Fruit fly (Drosophila melanogaster): Measurements from ENCODE around the gene Hus1-like.

Hus1-like gene

dm6 chr3R:4775371-4775770 lies 36.5 kb downstream of the Hus1-like start (continued):
- 0 out of 2 replicates have a peak, but pooled peaks have one; percentile 25 for TF ChIP-seq amos (GFP tag; IDR thresholded peaks at IDR 0.05; ENCODE audit: partially characterized antibody)
- TF ChIP-seq CG7786 (GFP tag; optimal IDR thresholded peaks at IDR 0.05): peak; percentile 24
- TF ChIP-seq lola (GFP tag; optimal IDR thresholded peaks at IDR 0.05): no peak
- TF ChIP-seq CG10979 (tag; optimal IDR thresholded peaks at IDR 0.05): peak; percentile 33
- TF ChIP-seq slou (GFP tag; optimal IDR thresholded peaks at IDR 0.05): no peak
- no peak for TF ChIP-seq twi (tag; optimal IDR thresholded peaks at IDR 0.05)
- peak; percentile 19 for TF ChIP-seq CG15514 (GFP tag; optimal IDR thresholded peaks at IDR 0.05)
- peak; percentile 16 for TF ChIP-seq CG10209 (GFP tag; optimal IDR thresholded peaks at IDR 0.05)
- no peak for TF ChIP-seq Oaz (GFP tag; IDR thresholded peaks at IDR 0.05)
- no peak for TF ChIP-seq sima (GFP tag; optimal IDR thresholded peaks at IDR 0.05)
- no peak for TF ChIP-seq CG4820 (GFP tag; optimal IDR thresholded peaks at IDR 0.05)

dm6 chr3R:4774953-4775352 lies 36.9 kb downstream of the Hus1-like start, which contains the start of gene CG44088:
TSS of gene CG44088 (minus strand) at chr3R:4775053.
- TF ChIP-seq CG32767 (GFP tag; IDR thresholded peaks at IDR 0.05) (no peak), Hr78 (GFP tag; optimal IDR thresholded peaks at IDR 0.05) (no peak), HmgD (GFP tag; optimal IDR thresholded peaks at IDR 0.05) (no peak), ems (GFP tag; optimal IDR thresholded peaks at IDR 0.05) (no peak), CG2129 (GFP tag; IDR thresholded peaks at IDR 0.05; ENCODE audit: partially characterized antibody) (no peak), CG15696 (tag; optimal IDR thresholded peaks at IDR 0.05) (no peak), tin (GFP tag; optimal IDR thresholded peaks at IDR 0.05) (no peak), E2f2 (GFP tag; IDR thresholded peaks at IDR 0.05) (no peak), CG14965 (GFP tag; optimal IDR thresholded peaks at IDR 0.05; ENCODE audit: borderline replicate concordance) (no peak), repo (GFP tag; optimal IDR thresholded peaks at IDR 0.05) (no peak), Dip3 (GFP tag; optimal IDR thresholded peaks at IDR 0.05) (no peak), Eip74EF (GFP tag; optimal IDR thresholded peaks at IDR 0.05) (no peak), phol (tag; optimal IDR thresholded peaks at IDR 0.05) (no peak)

- TF ChIP-seq CG7963 (GFP tag; IDR thresholded peaks at IDR 0.05; ENCODE audit: partially characterized antibody) (no peak), CG3281 (GFP tag; optimal IDR thresholded peaks at IDR 0.05) (peak; percentile 5), sisA (GFP tag; IDR thresholded peaks at IDR 0.05) (no peak), CG15479 (GFP tag; optimal IDR thresholded peaks at IDR 0.05) (no peak), lmd (GFP tag; IDR thresholded peaks at IDR 0.05) (no peak), CG12155 (GFP tag; optimal IDR thresholded peaks at IDR 0.05) (no peak), ham (GFP tag; IDR thresholded peaks at IDR 0.05) (no peak), CG6683 (GFP tag; optimal IDR thresholded peaks at IDR 0.05) (no peak), cg (GFP tag; optimal IDR thresholded peaks at IDR 0.05) (no peak), Mad (GFP tag; optimal IDR thresholded peaks at IDR 0.05) (no peak), MBD-R2 (GFP tag; IDR thresholded peaks at IDR 0.05) (no peak), C15 (GFP tag; IDR thresholded peaks at IDR 0.05) (no peak), CG2199 (GFP tag; IDR thresholded peaks at IDR 0.05) (no peak), mam (GFP tag; optimal IDR thresholded peaks at IDR 0.05) (no peak), ttk (GFP tag; IDR thresholded peaks at IDR 0.05) (no peak), CG12299 (tag; optimal IDR thresholded peaks at IDR 0.05) (no peak), CG17385 (GFP tag; optimal IDR thresholded peaks at IDR 0.05) (no peak), CG9215 (GFP tag; IDR thresholded peaks at IDR 0.05) (no peak), Rfx (GFP tag; IDR thresholded peaks at IDR 0.05) (no peak), TFAM (GFP tag; optimal IDR thresholded peaks at IDR 0.05) (no peak), CG18476 (GFP tag; optimal IDR thresholded peaks at IDR 0.05) (no peak), croc (GFP tag; conservative IDR thresholded peaks at IDR 0.05) (no peak), fd64A (GFP tag; optimal IDR thresholded peaks at IDR 0.05) (no peak), CG8478 (optimal IDR thresholded peaks at IDR 0.05) (no peak), CG12769 (tag; optimal IDR thresholded peaks at IDR 0.05) (no peak), CG15269 (tag; optimal IDR thresholded peaks at IDR 0.05) (no peak), Eip74EF (GFP tag; optimal IDR thresholded peaks at IDR 0.05) (no peak)
Observed at dm6 chr3R:4773097-4773496, 38.8 kb downstream of the Hus1-like start, which contains the start of gene CG44098. TSS of gene CG44098 (minus strand) at chr3R:4773197.
